Worm (Caenorhabditis elegans): ENCODE measurements around the gene R13D11.1.

ce11 chrV:833368-833767 lies 16.1 kb downstream of the R13D11.1 start, which contains the start of gene F41H8.1:
- no peak for TF ChIP-seq nhr-28 (tag; optimal IDR thresholded peaks at IDR 0.05)
- no peak for TF ChIP-seq dmd-9 (GFP tag; IDR thresholded peaks at IDR 0.05)
- no peak for TF ChIP-seq nhr-76 (tag; optimal IDR thresholded peaks at IDR 0.05)
- no peak for TF ChIP-seq R02D3.7 (tag; optimal IDR thresholded peaks at IDR 0.05)
- no peak for TF ChIP-seq lin-38 (GFP tag; IDR thresholded peaks at IDR 0.05)
- no peak for TF ChIP-seq ama-1 (optimal IDR thresholded peaks at IDR 0.05)
- TF ChIP-seq nhr-25 (tag; optimal IDR thresholded peaks at IDR 0.05; ENCODE audit: borderline replicate concordance, insufficient read depth) = no peak
- TF ChIP-seq fkh-10 (GFP tag; optimal IDR thresholded peaks at IDR 0.05) = no peak
- TF ChIP-seq unc-62 (GFP tag; optimal IDR thresholded peaks at IDR 0.05 in 1 of 2) = no peak
- no peak for TF ChIP-seq unc-62 (tag; optimal IDR thresholded peaks at IDR 0.05)
- TF ChIP-seq pha-4 (GFP tag; IDR thresholded peaks at IDR 0.05) = no peak
- no peak for TF ChIP-seq pha-4 (tag; optimal IDR thresholded peaks at IDR 0.05)

Data from whole organism, L4 larva.